Worm (Caenorhabditis elegans) whole organism, L4 larva: ENCODE data around the gene C34D4.3.

Source experiments
- F37D6.2 ChIP-seq: sonication (generic microtip); optimal IDR thresholded peaks from 2 replicates; lab custom pipeline; 2016; ENCODE audit warnings: mild to moderate bottlenecking, missing genetic modification characterization, missing compliant biosample characterization
- cey-2 ChIP-seq: sonication (generic microtip); optimal IDR thresholded peaks from 3 replicates; lab custom pipeline; 2017; ENCODE audit warnings: missing genetic modification characterization, mild to moderate bottlenecking, missing compliant biosample characterization, antibody characterized with exemption, borderline replicate concordance; ENCODE audit not compliant: insufficient read depth
- madf-9 ChIP-seq: fragments of 200-800 bp; sonication (Bioruptor generic); conservative IDR thresholded peaks from 2 replicates; pipeline ENCODE4 v1.3.6; 2022; ENCODE audit warnings: missing genetic modification reagents, missing genetic modification characterization, missing compliant biosample characterization
- nhr-237 ChIP-seq: sonication (generic microtip); optimal IDR thresholded peaks from 2 replicates; lab custom pipeline; 2017; ENCODE audit warnings: missing biosample characterization, missing genetic modification characterization
- skn-1 ChIP-seq: fragments of 150-350 bp; optimal IDR thresholded peaks from 2 replicates; lab custom pipeline; 2014; ENCODE audit warnings: missing biosample characterization, missing genetic modification characterization

ce11 chrIV:7166553-7166952 is 13.1 kb downstream of the C34D4.3 start, which contains the start of gene C42D4.18:
- TF ChIP-seq cey-2 (tag; lab: Kevin White, UChicago) (no peak), madf-9 (GFP tag; lab: Robert Waterston, UW) (no peak), skn-1 (tag; lab: Kevin White, UChicago) (no peak), F37D6.2 (tag; lab: Kevin White, UChicago) (no peak), nhr-237 (no peak)
